Fruit fly (Drosophila melanogaster): ENCODE data around the gene CG33509.

The CG33509 gene

dm6 chr2L:21108759-21109282 is 22.5 kb upstream of the CG33509 start:
- TF ChIP-seq CG32264 (GFP tag; optimal IDR thresholded peaks at IDR 0.05) = no peak
- no peak for TF ChIP-seq Hnf4 (GFP tag; optimal IDR thresholded peaks at IDR 0.05)
- no peak for TF ChIP-seq jim (GFP tag; optimal IDR thresholded peaks at IDR 0.05)
- TF ChIP-seq sage (GFP tag; optimal IDR thresholded peaks at IDR 0.05) = no peak
- TF ChIP-seq tai (GFP tag; optimal IDR thresholded peaks at IDR 0.05) = no peak
- TF ChIP-seq rgr (GFP tag; optimal IDR thresholded peaks at IDR 0.05) = peak; percentile 26
- no peak for TF ChIP-seq Dfd (GFP tag; optimal IDR thresholded peaks at IDR 0.05)
- no peak for TF ChIP-seq Abd-B (GFP tag; optimal IDR thresholded peaks at IDR 0.05)
- no peak for TF ChIP-seq woc (GFP tag; optimal IDR thresholded peaks at IDR 0.05)
- peak; percentile 37 for TF ChIP-seq Sp1 (GFP tag; optimal IDR thresholded peaks at IDR 0.05)
- TF ChIP-seq br (GFP tag; optimal IDR thresholded peaks at IDR 0.05) = peak; percentile 20
- peak; percentile 31 for TF ChIP-seq h (GFP tag; optimal IDR thresholded peaks at IDR 0.05)
- TF ChIP-seq Hr78 (GFP tag; optimal IDR thresholded peaks at IDR 0.05) = no peak
- TF ChIP-seq HLH106 (tag; optimal IDR thresholded peaks at IDR 0.05) = no peak
- no peak for TF ChIP-seq lola (GFP tag; optimal IDR thresholded peaks at IDR 0.05)
- peak; percentile 40 for TF ChIP-seq fru (GFP tag; optimal IDR thresholded peaks at IDR 0.05)
- no peak for TF ChIP-seq psq (GFP tag; optimal IDR thresholded peaks at IDR 0.05)
- TF ChIP-seq dsf (GFP tag; optimal IDR thresholded peaks at IDR 0.05; ENCODE audit: borderline replicate concordance) = no peak
- no peak for TF ChIP-seq brk (GFP tag; optimal IDR thresholded peaks at IDR 0.05)
- peak; percentile 53 for TF ChIP-seq sv (GFP tag; optimal IDR thresholded peaks at IDR 0.05)

- TF ChIP-seq sage (GFP tag; optimal IDR thresholded peaks at IDR 0.05) (no peak), rgr (GFP tag; optimal IDR thresholded peaks at IDR 0.05) (peak; percentile 31), Dfd (GFP tag; optimal IDR thresholded peaks at IDR 0.05) (no peak), woc (GFP tag; optimal IDR thresholded peaks at IDR 0.05) (peak; percentile 42), fru (GFP tag; optimal IDR thresholded peaks at IDR 0.05) (peak; percentile 29), GATAd (GFP tag; optimal IDR thresholded peaks at IDR 0.05) (no peak), sv (GFP tag; optimal IDR thresholded peaks at IDR 0.05) (no peak), psq (GFP tag; optimal IDR thresholded peaks at IDR 0.05) (peak; percentile 91), lola (GFP tag; optimal IDR thresholded peaks at IDR 0.05) (no peak), jim (GFP tag; optimal IDR thresholded peaks at IDR 0.05) (no peak), foxo (GFP tag; optimal IDR thresholded peaks at IDR 0.05) (peak in 1 of 2 experiments; percentile 39), Mio (GFP tag; optimal IDR thresholded peaks at IDR 0.05) (no peak), tai (GFP tag; optimal IDR thresholded peaks at IDR 0.05) (no peak), h (GFP tag; optimal IDR thresholded peaks at IDR 0.05) (peak; percentile 48), ey (GFP tag; optimal IDR thresholded peaks at IDR 0.05) (peak; percentile 31), CG32264 (GFP tag; optimal IDR thresholded peaks at IDR 0.05) (peak; percentile 6), OdsH (GFP tag; optimal IDR thresholded peaks at IDR 0.05) (peak; percentile 28)
Observed at dm6 chr2L:21107651-21108489, 21.6 kb upstream of the CG33509 start.

dm6 chr2L:21105127-21105526 is 18.8 kb upstream of the CG33509 start:
- TF ChIP-seq Mio (GFP tag; optimal IDR thresholded peaks at IDR 0.05) (no peak), N (GFP tag; optimal IDR thresholded peaks at IDR 0.05) (no peak), Myc (optimal IDR thresholded peaks at IDR 0.05) (no peak), Hnf4 (GFP tag; optimal IDR thresholded peaks at IDR 0.05) (no peak), CrebA (GFP tag; optimal IDR thresholded peaks at IDR 0.05; ENCODE audit: borderline replicate concordance) (no peak)

dm6 chr2L:21104326-21104725 is 18.0 kb upstream of the CG33509 start, which contains the start of the genes CG46307 and Nhe2:
Gene CG46307 (plus strand): TSS chr2L:21104568.
Gene Nhe2 (plus strand): TSS chr2L:21104568.
- no peak for TF ChIP-seq Sp1 (GFP tag; optimal IDR thresholded peaks at IDR 0.05)
- TF ChIP-seq Hnf4 (GFP tag; optimal IDR thresholded peaks at IDR 0.05) = no peak
- TF ChIP-seq Rel (GFP tag; optimal IDR thresholded peaks at IDR 0.05) = no peak
- TF ChIP-seq Rel (tag; optimal IDR thresholded peaks at IDR 0.05) = no peak
- TF ChIP-seq tai (GFP tag; optimal IDR thresholded peaks at IDR 0.05) = no peak

Measured in whole organism, wandering third instar larva.